Worm (Caenorhabditis elegans): ENCODE results near the gene unc-43.

The unc-43 gene

DNA sequence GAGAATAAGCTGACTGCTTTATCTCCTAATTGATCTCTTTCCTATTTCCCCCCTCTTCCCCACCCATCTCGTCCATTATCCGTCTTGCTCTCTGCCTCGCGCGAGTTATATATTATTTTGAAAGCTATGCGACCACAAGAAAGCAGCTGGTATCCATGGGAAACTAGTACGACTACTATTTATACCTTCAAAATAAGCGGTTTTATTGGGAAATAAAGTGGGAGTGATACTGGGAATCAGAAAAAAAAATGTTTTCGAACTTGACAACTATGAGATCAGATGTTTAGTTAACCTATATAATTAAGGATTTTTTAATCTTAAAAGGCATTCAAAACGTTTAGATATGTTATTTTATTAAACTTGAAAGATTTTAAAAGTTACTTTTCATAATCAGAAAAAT lies 10.3 kb downstream of the unc-43 start:
- TF ChIP-seq ztf-1 (GFP tag; conservative IDR thresholded peaks at IDR 0.05) (no peak), nhr-129 (tag; optimal IDR thresholded peaks at IDR 0.05) (no peak), crh-2 (tag; optimal IDR thresholded peaks at IDR 0.05) (peak; percentile 41), gmeb-1 (tag; optimal IDR thresholded peaks at IDR 0.05) (no peak)

DNA sequence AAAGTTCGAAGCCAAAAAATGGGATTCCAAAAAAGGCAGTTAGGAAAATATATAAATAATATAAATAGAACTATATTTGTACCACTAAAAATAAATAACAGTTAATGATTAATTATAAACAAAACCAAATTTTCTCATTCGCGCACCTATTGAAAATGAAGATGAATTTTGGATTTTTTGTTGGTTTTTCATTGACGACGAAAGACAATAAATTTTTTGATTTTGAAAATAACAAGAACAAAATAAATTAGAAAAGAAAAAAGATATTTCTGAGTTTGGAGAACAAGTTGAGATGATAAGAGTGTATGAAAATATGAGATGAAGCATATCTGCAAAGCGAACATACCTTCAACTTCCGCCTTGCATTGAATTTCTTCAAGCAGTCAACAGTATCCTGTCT lies 12.7 kb downstream of the unc-43 start:
- TF ChIP-seq lin-11 (tag; optimal IDR thresholded peaks at IDR 0.05) (no peak), mdl-1 (tag; optimal IDR thresholded peaks at IDR 0.05) (no peak), egl-27 (tag; optimal IDR thresholded peaks at IDR 0.05) (no peak), mab-5 (tag; optimal IDR thresholded peaks at IDR 0.05) (no peak), ztf-4 (tag; optimal IDR thresholded peaks at IDR 0.05) (no peak), nhr-21 (tag; optimal IDR thresholded peaks at IDR 0.05) (no peak), unc-62 (GFP tag; optimal IDR thresholded peaks at IDR 0.05) (no peak), unc-55 (GFP tag; optimal IDR thresholded peaks at IDR 0.05) (no peak), gmeb-1 (tag; optimal IDR thresholded peaks at IDR 0.05) (no peak), nhr-25 (tag; optimal IDR thresholded peaks at IDR 0.05) (no peak), sem-4 (tag; optimal IDR thresholded peaks at IDR 0.05) (no peak), lin-39 (tag; optimal IDR thresholded peaks at IDR 0.05) (no peak), elt-1 (tag; optimal IDR thresholded peaks at IDR 0.05) (no peak)

DNA sequence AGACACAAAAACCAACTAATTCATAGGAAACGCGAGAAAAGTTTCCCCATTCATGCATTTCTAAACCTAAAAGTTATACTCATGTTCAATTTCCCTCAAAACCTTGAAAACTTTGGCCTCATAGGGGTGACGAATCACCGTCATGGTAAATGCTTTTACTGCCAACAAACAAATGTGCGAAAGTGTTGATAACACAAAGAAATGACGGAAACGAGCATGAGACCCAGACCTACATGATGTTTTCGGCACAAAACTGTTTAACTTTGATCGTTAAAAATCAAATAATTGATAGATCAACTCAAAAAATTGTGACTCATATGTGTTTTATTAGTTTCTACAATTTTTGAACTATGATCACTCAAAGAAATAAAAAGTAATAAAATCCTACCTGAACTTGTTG lies 18.1 kb downstream of the unc-43 start:
- TF ChIP-seq ama-1 (optimal IDR thresholded peaks at IDR 0.05): no peak
- TF ChIP-seq ceh-82 (tag; optimal IDR thresholded peaks at IDR 0.05): no peak
- no peak for TF ChIP-seq ZK546.5 (tag; optimal IDR thresholded peaks at IDR 0.05)
- TF ChIP-seq nhr-23 (tag; optimal IDR thresholded peaks at IDR 0.05): no peak
- TF ChIP-seq nhr-25 (tag; optimal IDR thresholded peaks at IDR 0.05): no peak
- no peak for TF ChIP-seq elt-1 (tag; optimal IDR thresholded peaks at IDR 0.05)
- no peak for TF ChIP-seq alr-1 (tag; optimal IDR thresholded peaks at IDR 0.05)
- TF ChIP-seq R02D3.7 (tag; optimal IDR thresholded peaks at IDR 0.05): no peak
- TF ChIP-seq dmd-4 (tag; optimal IDR thresholded peaks at IDR 0.05): no peak
- TF ChIP-seq unc-55 (GFP tag; optimal IDR thresholded peaks at IDR 0.05): peak; percentile 45
- TF ChIP-seq skn-1 (tag; optimal IDR thresholded peaks at IDR 0.05): no peak
- peak; percentile 22 for TF ChIP-seq sma-9 (GFP tag; optimal IDR thresholded peaks at IDR 0.05)
- no peak for TF ChIP-seq sma-9 (tag; optimal IDR thresholded peaks at IDR 0.05)
- TF ChIP-seq elt-3 (tag; optimal IDR thresholded peaks at IDR 0.05): no peak
- TF ChIP-seq sma-3 (GFP tag; optimal IDR thresholded peaks at IDR 0.05): no peak
- TF ChIP-seq zag-1 (tag; optimal IDR thresholded peaks at IDR 0.05): no peak
- no peak for TF ChIP-seq aly-2 (tag; optimal IDR thresholded peaks at IDR 0.05)
- TF ChIP-seq peb-1 (tag; optimal IDR thresholded peaks at IDR 0.05): no peak
- TF ChIP-seq lin-11 (tag; optimal IDR thresholded peaks at IDR 0.05): no peak
- no peak for TF ChIP-seq nhr-77 (tag; optimal IDR thresholded peaks at IDR 0.05)
- TF ChIP-seq ztf-1 (GFP tag; conservative IDR thresholded peaks at IDR 0.05): no peak
- no peak for TF ChIP-seq snpc-4 (tag; optimal IDR thresholded peaks at IDR 0.05)
- TF ChIP-seq Y55F3AM.14 (GFP tag; optimal IDR thresholded peaks at IDR 0.05): no peak
- TF ChIP-seq unc-39 (tag; optimal IDR thresholded peaks at IDR 0.05): no peak
- peak; percentile 36 for TF ChIP-seq nhr-129 (tag; optimal IDR thresholded peaks at IDR 0.05)
- TF ChIP-seq nhr-6 (tag; optimal IDR thresholded peaks at IDR 0.05): no peak
- no peak for TF ChIP-seq C34F6.9 (tag; optimal IDR thresholded peaks at IDR 0.05)
- peak; percentile 32 for TF ChIP-seq gmeb-1 (tag; optimal IDR thresholded peaks at IDR 0.05)
- no peak for TF ChIP-seq ceh-16 (tag; optimal IDR thresholded peaks at IDR 0.05)
- TF ChIP-seq nhr-21 (tag; optimal IDR thresholded peaks at IDR 0.05): no peak
- TF ChIP-seq mab-5 (tag; optimal IDR thresholded peaks at IDR 0.05): no peak
- no peak for TF ChIP-seq mbf-1 (tag; optimal IDR thresholded peaks at IDR 0.05)
- no peak for TF ChIP-seq unc-62 (GFP tag; optimal IDR thresholded peaks at IDR 0.05)
- TF ChIP-seq nhr-237 (tag; optimal IDR thresholded peaks at IDR 0.05): no peak
- TF ChIP-seq ztf-4 (tag; optimal IDR thresholded peaks at IDR 0.05): no peak
- no peak for TF ChIP-seq lsy-2 (tag; optimal IDR thresholded peaks at IDR 0.05)
- TF ChIP-seq fos-1 (tag; optimal IDR thresholded peaks at IDR 0.05): peak; percentile 93
- TF ChIP-seq nhr-10 (tag; optimal IDR thresholded peaks at IDR 0.05): no peak
- no peak for TF ChIP-seq F13H6.1 (tag; optimal IDR thresholded peaks at IDR 0.05)
- no peak for TF ChIP-seq egl-27 (tag; optimal IDR thresholded peaks at IDR 0.05)
- TF ChIP-seq nhr-12 (tag; optimal IDR thresholded peaks at IDR 0.05): no peak
- TF ChIP-seq mdl-1 (tag; optimal IDR thresholded peaks at IDR 0.05): no peak
- peak; percentile 70 for TF ChIP-seq crh-2 (tag; optimal IDR thresholded peaks at IDR 0.05)
- no peak for TF ChIP-seq lin-39 (tag; optimal IDR thresholded peaks at IDR 0.05)
- no peak for TF ChIP-seq ztf-11 (tag; optimal IDR thresholded peaks at IDR 0.05)
- no peak for TF ChIP-seq sem-4 (tag; optimal IDR thresholded peaks at IDR 0.05)

Measured in whole organism, L2 larva.